Fruit fly (Drosophila melanogaster) Kc167 (cell line): Measurements from ENCODE around the gene CG10864.

ENCODE experiments used
- Myc ChIP-seq: fragments of >200 bp; optimal IDR thresholded peaks from 2 replicates; lab custom pipeline; 2017; ENCODE audit warnings: missing external identifiers
- Sin3A ChIP-seq: fragments of >200 bp; optimal IDR thresholded peaks from 2 replicates; lab custom pipeline; 2018; ENCODE audit warnings: missing external identifiers
- h ChIP-seq: fragments of >200 bp; optimal IDR thresholded peaks from 3 replicates; lab custom pipeline; 2018; ENCODE audit warnings: missing external identifiers

dm6 chr3R:18438827-18439717, 27.6 kb upstream of the CG10864 start:
- TF ChIP-seq h (lab: Kevin White, UChicago) (no peak), Sin3A (no peak), Myc (lab: Kevin White, UChicago) (no peak)
